Fruit fly (Drosophila melanogaster): ENCODE results near the gene CG17568.

The CG17568 gene

dm6 chr2L:19229059-19229458 is 47.6 kb upstream of the CG17568 start (continued):
- TF ChIP-seq fd64A (GFP tag; optimal IDR thresholded peaks at IDR 0.05): no peak
- peak; percentile 77 for TF ChIP-seq sens (GFP tag)
- TF ChIP-seq Adf1 (GFP tag; IDR thresholded peaks at IDR 0.05): no peak
- no peak for TF ChIP-seq usp (GFP tag; optimal IDR thresholded peaks at IDR 0.05)
- TF ChIP-seq Oaz (GFP tag; IDR thresholded peaks at IDR 0.05): no peak
- no peak for TF ChIP-seq kni (GFP tag; optimal IDR thresholded peaks at IDR 0.05)
- TF ChIP-seq CG16863 (GFP tag; optimal IDR thresholded peaks at IDR 0.05): no peak
- TF ChIP-seq Mes4 (GFP tag; optimal IDR thresholded peaks at IDR 0.05): no peak
- TF ChIP-seq br (optimal IDR thresholded peaks at IDR 0.05): no peak
- TF ChIP-seq CG2202 (tag; optimal IDR thresholded peaks at IDR 0.05): no peak
- TF ChIP-seq BEAF-32 (GFP tag; optimal IDR thresholded peaks at IDR 0.05): no peak
- TF ChIP-seq CG12071 (GFP tag; optimal IDR thresholded peaks at IDR 0.05): no peak
- TF ChIP-seq Rfx (GFP tag; IDR thresholded peaks at IDR 0.05): no peak
- no peak for TF ChIP-seq CG13775 (GFP tag; optimal IDR thresholded peaks at IDR 0.05)
- TF ChIP-seq CG15269 (tag; optimal IDR thresholded peaks at IDR 0.05): no peak
- 0 out of 2 replicates have a peak, but pooled peaks have one; percentile 26 for TF ChIP-seq CG31441 (GFP tag; IDR thresholded peaks at IDR 0.05)
- no peak for TF ChIP-seq Side (GFP tag; optimal IDR thresholded peaks at IDR 0.05)
- TF ChIP-seq CG30020 (tag; optimal IDR thresholded peaks at IDR 0.05): no peak
- TF ChIP-seq sc (optimal IDR thresholded peaks at IDR 0.05): no peak
- TF ChIP-seq sc (GFP tag; optimal IDR thresholded peaks at IDR 0.05): no peak
- TF ChIP-seq CG15011 (GFP tag; optimal IDR thresholded peaks at IDR 0.05): no peak
- TF ChIP-seq Sox100B (GFP tag; optimal IDR thresholded peaks at IDR 0.05): no peak
- no peak for TF ChIP-seq vfl (GFP tag; optimal IDR thresholded peaks at IDR 0.05)
- no peak for TF ChIP-seq tx (GFP tag; optimal IDR thresholded peaks at IDR 0.05)
- no peak for TF ChIP-seq Doc2 (GFP tag; IDR thresholded peaks at IDR 0.05)
- no peak for TF ChIP-seq jing (GFP tag; optimal IDR thresholded peaks at IDR 0.05)
- TF ChIP-seq disco-r (GFP tag; optimal IDR thresholded peaks at IDR 0.05): no peak
- no peak for TF ChIP-seq CG17186 (GFP tag; optimal IDR thresholded peaks at IDR 0.05)
- TF ChIP-seq CG12299 (tag; optimal IDR thresholded peaks at IDR 0.05): no peak
- no peak for TF ChIP-seq knrl (GFP tag; IDR thresholded peaks at IDR 0.05; ENCODE audit: partially characterized antibody)
- no peak for TF ChIP-seq CG6791 (GFP tag; IDR thresholded peaks at IDR 0.05; ENCODE audit: partially characterized antibody)
- no peak for TF ChIP-seq CG12769 (tag; optimal IDR thresholded peaks at IDR 0.05)
- TF ChIP-seq Elba2 (GFP tag; optimal IDR thresholded peaks at IDR 0.05): no peak
- TF ChIP-seq CG12104 (GFP tag; optimal IDR thresholded peaks at IDR 0.05): no peak
- no peak for TF ChIP-seq CG15073 (GFP tag; optimal IDR thresholded peaks at IDR 0.05)
- TF ChIP-seq CG6689 (GFP tag; IDR thresholded peaks at IDR 0.05): 0 out of 2 replicates have a peak, but pooled peaks have one; percentile 17
- no peak for TF ChIP-seq CG13894 (tag; optimal IDR thresholded peaks at IDR 0.05)
- TF ChIP-seq rib (GFP tag; IDR thresholded peaks at IDR 0.05): no peak
- TF ChIP-seq HLHmδ (GFP tag; optimal IDR thresholded peaks at IDR 0.05): no peak
- no peak for TF ChIP-seq Gug (GFP tag; IDR thresholded peaks at IDR 0.05)
- TF ChIP-seq CG6813 (GFP tag; optimal IDR thresholded peaks at IDR 0.05): no peak
- TF ChIP-seq tio (GFP tag; optimal IDR thresholded peaks at IDR 0.05): no peak
- TF ChIP-seq CG10654 (GFP tag; optimal IDR thresholded peaks at IDR 0.05): no peak
- TF ChIP-seq CG43689 (GFP tag; IDR thresholded peaks at IDR 0.05): no peak
- no peak for TF ChIP-seq Opbp (GFP tag; IDR thresholded peaks at IDR 0.05; ENCODE audit: partially characterized antibody)
- TF ChIP-seq Usf (GFP tag; optimal IDR thresholded peaks at IDR 0.05): no peak
- TF ChIP-seq inv (GFP tag; IDR thresholded peaks at IDR 0.05; ENCODE audit: partially characterized antibody): no peak
- no peak for TF ChIP-seq nerfin-1 (tag; optimal IDR thresholded peaks at IDR 0.05)
- no peak for TF ChIP-seq tap (tag; optimal IDR thresholded peaks at IDR 0.05)
- TF ChIP-seq gsb (GFP tag; IDR thresholded peaks at IDR 0.05): no peak
- TF ChIP-seq Eip74EF (GFP tag; optimal IDR thresholded peaks at IDR 0.05): no peak
- TF ChIP-seq prd (optimal IDR thresholded peaks at IDR 0.05): no peak
- peak; percentile 49; the same call in 2 of the 3 replicates for TF ChIP-seq prd (GFP tag; IDR thresholded peaks at IDR 0.05)
